Worm (Caenorhabditis elegans) whole organism, early embryonic: ENCODE results near the gene C52D10.3.
"Not testable (repeated sequence)": the region's sequence is repeated elsewhere in the genome, so short reads cannot be mapped to it uniquely, and the experiment has no call there.

ENCODE experiments used
- B0310.2 ChIP-seq: sonication (generic microtip); optimal IDR thresholded peaks from 2 replicates; lab custom pipeline; 2016; ENCODE audit warnings: mild to moderate bottlenecking, missing genetic modification characterization, missing compliant biosample characterization
- F13C5.2 ChIP-seq: sonication (generic microtip); optimal IDR thresholded peaks from 2 replicates; lab custom pipeline; 2017; ENCODE audit warnings: mild to moderate bottlenecking, missing genetic modification characterization, inconsistent platforms, missing compliant biosample characterization
- aly-1 ChIP-seq: sonication (generic microtip); optimal IDR thresholded peaks from 2 replicates; lab custom pipeline; 2016; ENCODE audit warnings: missing genetic modification characterization, missing compliant biosample characterization
- ama-1 ChIP-seq: fragments of 150-350 bp; optimal IDR thresholded peaks from 2 replicates; lab custom pipeline; 2014
- ceh-13 ChIP-seq: fragments of 200-800 bp; sonication (Bioruptor generic); optimal IDR thresholded peaks from 2 replicates; lab custom pipeline; 2018; ENCODE audit warnings: mild to moderate bottlenecking, missing genetic modification characterization, missing compliant biosample characterization
- ceh-36 ChIP-seq: sonication (generic microtip); optimal IDR thresholded peaks from 2 replicates; lab custom pipeline; 2016; ENCODE audit warnings: missing genetic modification characterization, inconsistent platforms, missing compliant biosample characterization
- ets-7 ChIP-seq: sonication (generic microtip); optimal IDR thresholded peaks from 2 replicates; lab custom pipeline; 2016; ENCODE audit warnings: missing genotype, missing genetic modification characterization, missing compliant biosample characterization
- flt-1 ChIP-seq: fragments of 200-800 bp; sonication (Bioruptor generic); IDR thresholded peaks from 2 replicates; pipeline ENCODE4 v1.3.6; 2022; ENCODE audit warnings: missing genetic modification characterization, missing compliant biosample characterization
- hmbx-1 ChIP-seq: sonication (generic microtip); optimal IDR thresholded peaks from 2 replicates; lab custom pipeline; 2016; ENCODE audit warnings: mild to moderate bottlenecking, missing genetic modification characterization, missing compliant biosample characterization
- hmg-4 ChIP-seq: fragments of 200-800 bp; sonication (Bioruptor generic); optimal IDR thresholded peaks from 2 replicates; lab custom pipeline; 2018; ENCODE audit warnings: mild to moderate bottlenecking, missing genetic modification characterization, missing compliant biosample characterization
- hnd-1 ChIP-seq: sonication (generic microtip); optimal IDR thresholded peaks from 2 replicates; lab custom pipeline; 2016; ENCODE audit warnings: missing genetic modification characterization, missing compliant biosample characterization
- pes-1 ChIP-seq: fragments of 200-800 bp; sonication (Bioruptor generic); IDR thresholded peaks from 2 replicates; pipeline ENCODE4 v1.3.6; 2022; ENCODE audit warnings: missing genetic modification reagents, missing genetic modification characterization, missing compliant biosample characterization
- scrt-1 ChIP-seq: fragments of 200-800 bp; sonication (Bioruptor generic); IDR thresholded peaks from 2 replicates; pipeline ENCODE4 v1.3.6; 2022; ENCODE audit warnings: missing genetic modification characterization, missing compliant biosample characterization
- sea-1 ChIP-seq: fragments of 200-800 bp; sonication (Bioruptor generic); conservative IDR thresholded peaks from 2 replicates; pipeline ENCODE4 v1.3.6; 2022; ENCODE audit warnings: missing genetic modification characterization, missing compliant biosample characterization
- tbx-11 ChIP-seq: fragments of 200-800 bp; sonication (Bioruptor generic); IDR thresholded peaks from 2 replicates; pipeline ENCODE4 v1.3.6; 2022; ENCODE audit warnings: missing genetic modification characterization, missing compliant biosample characterization
- tbx-37 ChIP-seq: fragments of 200-800 bp; sonication (Bioruptor generic); conservative IDR thresholded peaks from 2 replicates; pipeline ENCODE4 v1.3.6; 2022; ENCODE audit warnings: missing genetic modification reagents, missing genetic modification characterization, missing compliant biosample characterization
- tra-4 ChIP-seq: sonication (generic microtip); optimal IDR thresholded peaks from 2 replicates; lab custom pipeline; 2017; ENCODE audit warnings: missing genetic modification characterization, missing compliant biosample characterization

Gene C52D10.3

DNA sequence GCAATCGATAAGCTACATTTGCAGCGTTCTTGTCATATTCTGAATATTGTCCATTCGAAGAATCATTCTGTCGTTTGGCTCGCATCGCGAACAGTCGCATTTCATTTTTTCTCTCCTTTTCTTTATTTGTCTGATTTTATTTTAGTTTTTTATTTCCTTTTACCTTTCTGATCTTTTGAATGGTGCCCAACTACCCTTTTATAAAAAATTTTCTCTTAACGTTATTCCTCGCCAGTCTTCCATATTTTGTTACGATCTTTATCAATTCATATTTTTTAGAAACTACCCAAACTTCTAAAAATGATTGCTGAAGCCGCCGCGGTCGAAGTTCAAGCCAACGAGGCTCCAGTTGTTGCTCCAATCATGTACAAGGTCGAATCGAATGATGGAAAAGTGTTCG, 13.0 kb upstream of the C52D10.3 start, which contains the start of gene skr-9:
Gene skr-9 (plus strand): TSS at position 301 of the 400 bp plus-strand sequence.
- not testable (repeated sequence) for TF ChIP-seq pes-1, flt-1, tbx-37 (GFP tag; lab: Robert Waterston, UW)

DNA sequence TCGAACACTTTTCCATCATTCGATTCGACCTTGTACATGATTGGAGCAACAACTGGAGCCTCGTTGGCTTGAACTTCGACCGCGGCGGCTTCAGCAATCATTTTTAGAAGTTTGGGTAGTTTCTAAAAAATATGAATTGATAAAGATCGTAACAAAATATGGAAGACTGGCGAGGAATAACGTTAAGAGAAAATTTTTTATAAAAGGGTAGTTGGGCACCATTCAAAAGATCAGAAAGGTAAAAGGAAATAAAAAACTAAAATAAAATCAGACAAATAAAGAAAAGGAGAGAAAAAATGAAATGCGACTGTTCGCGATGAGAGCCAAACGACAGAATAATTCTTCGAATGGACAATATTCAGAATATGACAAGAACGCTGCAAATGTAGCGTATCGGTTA, 10.5 kb upstream of the C52D10.3 start, which contains the start of gene skr-8:
Gene skr-8 (minus strand): TSS at position 101 of the 400 bp plus-strand sequence.
- TF ChIP-seq sea-1 (GFP tag; lab: Robert Waterston, UW); ceh-13; hmbx-1 (tag; lab: Kevin White, UChicago): not testable (repeated sequence)

DNA sequence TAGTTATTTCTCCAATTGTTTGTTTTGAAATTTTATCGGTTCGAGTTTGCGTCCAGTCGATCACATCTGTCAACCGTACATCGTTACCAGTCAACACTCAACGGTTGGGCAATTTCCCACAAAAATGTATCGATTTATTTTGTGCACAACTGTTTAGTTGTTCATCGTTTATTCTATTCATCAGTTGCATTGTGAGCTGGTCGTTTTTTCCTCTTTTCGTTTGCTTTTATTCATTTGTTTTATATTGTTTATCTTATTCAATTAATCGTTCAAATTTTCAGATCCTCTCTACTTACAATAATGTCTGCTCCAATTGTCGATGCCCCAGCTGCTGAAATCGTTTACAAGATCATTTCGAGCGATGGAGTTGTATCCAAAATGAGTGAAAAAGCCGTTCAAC, 9.3 kb upstream of the C52D10.3 start, which contains the start of gene skr-12:
Gene skr-12 (plus strand): TSS at position 301 of the 400 bp plus-strand sequence.
- TF ChIP-seq hnd-1 (tag; lab: Kevin White, UChicago) (no peak), aly-1 (no peak), hmbx-1 (tag; lab: Kevin White, UChicago) (no peak), ceh-13 (no peak), flt-1 (GFP tag; lab: Robert Waterston, UW) (no peak), ceh-36 (tag; lab: Kevin White, UChicago) (no peak), tbx-11 (GFP tag; lab: Robert Waterston, UW) (no peak), F13C5.2 (tag; lab: Kevin White, UChicago) (no peak), ets-7 (tag; lab: Kevin White, UChicago) (no peak), sea-1 (GFP tag; lab: Robert Waterston, UW) (no peak)

DNA sequence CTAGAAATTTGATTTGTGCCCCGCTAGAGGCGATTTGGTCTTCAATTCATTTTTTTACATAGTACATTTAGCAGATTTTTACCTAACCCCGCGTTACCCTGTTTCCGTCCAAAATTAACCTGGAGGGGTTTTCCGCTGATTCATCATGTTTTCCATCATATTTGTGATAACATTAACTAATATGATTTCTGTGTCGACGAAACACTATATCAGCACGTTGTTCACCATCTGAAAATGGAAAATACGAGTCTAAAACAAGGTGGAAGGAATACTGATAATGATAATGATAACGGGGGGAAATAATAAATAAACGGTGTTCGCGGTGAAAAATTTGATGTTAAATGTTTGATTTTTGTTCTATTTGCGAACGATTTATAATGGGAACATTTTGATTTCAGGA, 4.5 kb upstream of the C52D10.3 start:
- TF ChIP-seq F13C5.2 (tag; lab: Kevin White, UChicago), result no peak
- no peak for TF ChIP-seq tbx-11 (GFP tag; lab: Robert Waterston, UW)
- no peak for TF ChIP-seq ets-7 (tag; lab: Kevin White, UChicago)
- TF ChIP-seq hmbx-1 (tag; lab: Kevin White, UChicago), result no peak
- no peak for TF ChIP-seq ceh-13
- TF ChIP-seq scrt-1, result no peak
- TF ChIP-seq ama-1 (lab: Kevin White, UChicago), result no peak
- no peak for TF ChIP-seq B0310.2 (tag; lab: Kevin White, UChicago)
- no peak for TF ChIP-seq tra-4
- no peak for TF ChIP-seq aly-1
- TF ChIP-seq hnd-1 (tag; lab: Kevin White, UChicago), result no peak
- TF ChIP-seq sea-1 (GFP tag; lab: Robert Waterston, UW), result no peak

DNA sequence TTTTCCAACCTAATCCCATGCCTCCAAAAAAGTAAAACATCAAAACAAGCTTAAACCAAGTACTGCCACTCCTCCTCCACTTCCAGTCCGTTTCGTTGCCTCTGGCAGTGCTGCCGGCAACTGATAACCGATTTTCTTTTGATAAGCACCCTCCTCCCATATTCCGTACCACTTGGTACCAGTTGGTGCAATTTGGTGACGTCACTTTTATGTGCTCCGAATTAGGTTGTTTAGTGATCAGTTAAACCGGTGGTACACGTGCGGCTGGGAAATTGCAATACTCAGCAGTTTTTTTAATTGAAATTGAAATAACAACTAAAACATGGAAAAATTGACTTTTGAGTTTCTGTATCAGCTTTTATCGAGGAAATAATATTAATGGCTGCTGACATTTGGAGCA, 2.2 kb upstream of the C52D10.3 start:
- TF ChIP-seq tbx-11 (GFP tag; lab: Robert Waterston, UW), result no peak
- no peak for TF ChIP-seq tra-4
- TF ChIP-seq flt-1 (GFP tag; lab: Robert Waterston, UW), result no peak
- no peak for TF ChIP-seq ceh-36 (tag; lab: Kevin White, UChicago)
- TF ChIP-seq ceh-13, result no peak
- TF ChIP-seq hnd-1 (tag; lab: Kevin White, UChicago), result no peak

DNA sequence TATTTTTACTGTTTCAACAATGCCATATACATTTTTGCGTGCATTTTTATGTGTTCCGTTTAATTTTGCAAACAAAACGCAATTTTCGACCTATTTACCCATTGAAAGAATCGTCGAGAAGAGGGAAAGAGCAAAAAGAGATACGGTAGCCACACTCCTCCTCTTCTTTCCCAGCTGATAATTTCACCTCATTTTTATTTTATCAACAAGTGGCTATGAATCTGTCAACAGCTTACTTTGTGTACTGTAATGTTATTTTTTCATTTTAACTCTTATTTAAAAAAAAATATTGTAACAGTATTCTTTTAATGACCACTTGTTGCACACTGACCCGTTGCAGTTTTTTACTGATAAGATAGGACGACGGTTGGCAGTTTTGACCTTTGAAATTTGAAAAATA, 1.3 kb upstream of the C52D10.3 start:
- TF ChIP-seq tbx-37 (GFP tag; lab: Robert Waterston, UW) (no peak), ama-1 (lab: Kevin White, UChicago) (no peak), ceh-13 (no peak), tra-4 (no peak), hmg-4 (GFP tag; lab: Kevin White, UChicago) (no peak), hnd-1 (tag; lab: Kevin White, UChicago) (no peak), flt-1 (GFP tag; lab: Robert Waterston, UW) (no peak)

DNA sequence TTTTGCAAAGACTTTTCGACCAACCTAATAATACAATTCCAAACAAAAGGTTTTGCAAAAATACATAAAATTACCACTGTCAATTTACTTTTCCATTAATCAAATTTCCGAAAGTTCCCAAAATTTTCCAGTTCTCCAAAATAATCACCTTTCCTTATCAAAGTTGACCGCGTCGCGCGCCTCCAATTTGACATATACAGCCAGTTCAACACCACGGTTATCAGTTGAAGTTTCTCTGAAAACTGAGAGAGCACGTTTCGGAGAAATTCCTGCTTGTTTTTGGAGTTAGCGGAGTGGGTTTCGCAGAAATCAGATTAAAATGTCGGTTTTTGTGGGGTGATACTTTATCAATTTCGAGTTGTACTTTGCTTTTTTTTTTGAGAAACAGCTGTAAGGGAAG, 2.8 kb downstream of the C52D10.3 start:
- TF ChIP-seq ceh-13 (no peak), tra-4 (no peak), F13C5.2 (tag; lab: Kevin White, UChicago) (no peak), aly-1 (no peak), hnd-1 (tag; lab: Kevin White, UChicago) (no peak), ama-1 (lab: Kevin White, UChicago) (no peak), tbx-11 (GFP tag; lab: Robert Waterston, UW) (no peak), flt-1 (GFP tag; lab: Robert Waterston, UW) (no peak), ceh-36 (tag; lab: Kevin White, UChicago) (no peak), hmg-4 (GFP tag; lab: Kevin White, UChicago) (no peak), B0310.2 (tag; lab: Kevin White, UChicago) (no peak), hmbx-1 (tag; lab: Kevin White, UChicago) (no peak), scrt-1 (no peak), sea-1 (GFP tag; lab: Robert Waterston, UW) (no peak), ets-7 (tag; lab: Kevin White, UChicago) (no peak), pes-1 (GFP tag; lab: Robert Waterston, UW) (no peak), tbx-37 (GFP tag; lab: Robert Waterston, UW) (no peak)

DNA sequence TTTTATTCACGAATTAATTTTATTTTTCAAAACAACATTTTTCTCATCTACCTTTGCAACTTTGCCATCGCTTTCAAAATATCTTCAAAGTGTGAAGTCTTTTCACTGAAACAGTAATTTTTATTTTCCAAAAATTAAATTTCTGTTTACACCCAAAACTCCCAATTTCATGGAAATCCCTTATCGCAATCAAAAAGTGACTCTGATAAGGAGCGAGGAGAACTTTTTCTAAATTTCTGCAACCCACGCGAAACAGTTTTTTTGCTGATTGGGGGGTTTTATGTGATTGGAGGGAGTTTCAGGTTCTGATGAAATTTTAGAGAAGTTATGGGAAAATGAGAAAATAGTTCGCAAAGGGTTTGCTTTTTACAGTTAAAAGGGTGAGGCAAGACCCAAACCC, 3.3 kb downstream of the C52D10.3 start:
- no peak for TF ChIP-seq tbx-11 (GFP tag; lab: Robert Waterston, UW)
- no peak for TF ChIP-seq ets-7 (tag; lab: Kevin White, UChicago)
- TF ChIP-seq hnd-1 (tag; lab: Kevin White, UChicago), result no peak
- TF ChIP-seq hmg-4 (GFP tag; lab: Kevin White, UChicago), result no peak
- TF ChIP-seq sea-1 (GFP tag; lab: Robert Waterston, UW), result no peak
- TF ChIP-seq B0310.2 (tag; lab: Kevin White, UChicago), result no peak
- TF ChIP-seq hmbx-1 (tag; lab: Kevin White, UChicago), result no peak
